Worm (Caenorhabditis elegans): ENCODE results near the gene txt-18.

The txt-18 gene

ce11 chrII:6383183-6383695 is 39.4 kb downstream of the txt-18 start, which contains the start of gene F58F12.1 (continued):
- TF ChIP-seq nhr-120 (GFP tag; IDR thresholded peaks at IDR 0.05) = no peak
- peak; percentile 46; the same call in 1 of the 2 replicates for TF ChIP-seq madf-6 (GFP tag; IDR thresholded peaks at IDR 0.05)
- peak; percentile 53 for TF ChIP-seq lsl-1 (GFP tag; optimal IDR thresholded peaks at IDR 0.05)
- TF ChIP-seq F33H1.4 (GFP tag; IDR thresholded peaks at IDR 0.05) = peak; percentile 15; the same call in 1 of the 2 replicates
- peak; percentile 33; the same call in 1 of the 2 replicates for TF ChIP-seq ceh-100 (GFP tag; IDR thresholded peaks at IDR 0.05)
- TF ChIP-seq Y53G8AR.9 (GFP tag; conservative IDR thresholded peaks at IDR 0.05) = no peak
- TF ChIP-seq Y53F4B.3 (GFP tag; IDR thresholded peaks at IDR 0.05) = no peak
- TF ChIP-seq mcd-1 (GFP tag; IDR thresholded peaks at IDR 0.05) = peak; percentile 92
- TF ChIP-seq ztf-18 (tag; optimal IDR thresholded peaks at IDR 0.05) = peak; percentile 41
- peak; percentile 40 for TF ChIP-seq nhr-80 (tag; optimal IDR thresholded peaks at IDR 0.05)
- peak; percentile 38; the same call in 1 of the 2 replicates for TF ChIP-seq hmg-1.2 (GFP tag; IDR thresholded peaks at IDR 0.05)
- TF ChIP-seq pbrm-1 (GFP tag; IDR thresholded peaks at IDR 0.05) = no peak
- TF ChIP-seq nhr-90 (tag; optimal IDR thresholded peaks at IDR 0.05) = no peak
- TF ChIP-seq egl-18 (GFP tag; IDR thresholded peaks at IDR 0.05) = no peak
- TF ChIP-seq F57A8.1 (GFP tag; optimal IDR thresholded peaks at IDR 0.05) = no peak
- peak; percentile 81 for TF ChIP-seq unc-130 (GFP tag; optimal IDR thresholded peaks at IDR 0.05)
- peak; percentile 13 for TF ChIP-seq efl-1 (GFP tag; optimal IDR thresholded peaks at IDR 0.05)
- no peak for TF ChIP-seq repo-1 (tag; optimal IDR thresholded peaks at IDR 0.05)
- TF ChIP-seq F52B5.7 (tag; optimal IDR thresholded peaks at IDR 0.05) = no peak
- TF ChIP-seq snpc-4 (GFP tag; optimal IDR thresholded peaks at IDR 0.05) = peak; percentile 27
- TF ChIP-seq snpc-4 (tag; optimal IDR thresholded peaks at IDR 0.05) = peak in 2 of 4 experiments; percentile 24 to 57
- TF ChIP-seq nhr-27 (tag; optimal IDR thresholded peaks at IDR 0.05) = no peak
- no peak for TF ChIP-seq him-1 (tag; optimal IDR thresholded peaks at IDR 0.05)
- no peak for TF ChIP-seq attf-3 (GFP tag; conservative IDR thresholded peaks at IDR 0.05)
- no peak for TF ChIP-seq F57C9.4 (tag; optimal IDR thresholded peaks at IDR 0.05)
- no peak for TF ChIP-seq madf-3 (GFP tag; IDR thresholded peaks at IDR 0.05)
- TF ChIP-seq dox-1 (GFP tag; IDR thresholded peaks at IDR 0.05) = peak; percentile 56
- TF ChIP-seq rpc-1 (optimal IDR thresholded peaks at IDR 0.05) = no peak
- TF ChIP-seq rpc-1 (tag; optimal IDR thresholded peaks at IDR 0.05) = no peak
- TF ChIP-seq cebp-1 (GFP tag; IDR thresholded peaks at IDR 0.05) = no peak
- peak; percentile 10 for TF ChIP-seq cebp-1 (tag; optimal IDR thresholded peaks at IDR 0.05)
- TF ChIP-seq F23B12.7 (tag; optimal IDR thresholded peaks at IDR 0.05; ENCODE audit: insufficient read depth) = peak; percentile 93

- no peak for TF ChIP-seq madf-10 (tag; optimal IDR thresholded peaks at IDR 0.05)
- TF ChIP-seq pha-4 (tag; optimal IDR thresholded peaks at IDR 0.05) = no peak
- no peak for TF ChIP-seq nhr-90 (tag; optimal IDR thresholded peaks at IDR 0.05)
- TF ChIP-seq ceh-27 (GFP tag; optimal IDR thresholded peaks at IDR 0.05) = no peak
- no peak for TF ChIP-seq ceh-100 (GFP tag; IDR thresholded peaks at IDR 0.05)
- TF ChIP-seq aptf-3 (GFP tag; IDR thresholded peaks at IDR 0.05) = no peak
These were observed 42.6 kb downstream of the txt-18 start, which contains the start of gene F58F12.4 for ce11 chrII:6386467-6386866. TSS of gene F58F12.4 (plus strand) at chrII:6386767.

- TF ChIP-seq hlh-12 (tag; optimal IDR thresholded peaks at IDR 0.05) (no peak), dpff-1 (tag; optimal IDR thresholded peaks at IDR 0.05) (no peak), fkh-3 (tag; optimal IDR thresholded peaks at IDR 0.05) (no peak), chd-7 (tag; optimal IDR thresholded peaks at IDR 0.05) (no peak), tbp1 (GFP tag; optimal IDR thresholded peaks at IDR 0.05) (no peak), nhr-27 (tag; optimal IDR thresholded peaks at IDR 0.05) (no peak), ets-4 (GFP tag; optimal IDR thresholded peaks at IDR 0.05) (no peak), ceh-27 (GFP tag; optimal IDR thresholded peaks at IDR 0.05) (no peak), lsy-27 (tag; optimal IDR thresholded peaks at IDR 0.05; ENCODE audit: borderline replicate concordance, insufficient read depth) (no peak), attf-5 (GFP tag; optimal IDR thresholded peaks at IDR 0.05) (no peak), sptf-2 (GFP tag; optimal IDR thresholded peaks at IDR 0.05) (no peak), gei-17 (GFP tag; optimal IDR thresholded peaks at IDR 0.05) (no peak), Y56A3A.18 (GFP tag; IDR thresholded peaks at IDR 0.05) (no peak), ztf-22 (GFP tag; optimal IDR thresholded peaks at IDR 0.05) (no peak), nhr-90 (tag; optimal IDR thresholded peaks at IDR 0.05) (no peak), F10E7.11 (tag; optimal IDR thresholded peaks at IDR 0.05) (no peak)
These were observed 44.1 kb downstream of the txt-18 start, which contains the start of gene F58F12.2 for ce11 chrII:6387937-6388336. TSS of gene F58F12.2 (minus strand) at chrII:6388037.
